Fruit fly (Drosophila melanogaster) whole organism, embryonic: ENCODE data around the gene CG14561.

Experiments used
- Asciz ChIP-seq: fragments of 200-800 bp; sonication (Bioruptor generic); optimal IDR thresholded peaks from 2 replicates; lab custom pipeline; 2017; ENCODE audit warnings: missing biosample characterization, mild to moderate bottlenecking, missing genetic modification characterization, missing genetic modification reagents
- Atf-2 ChIP-seq: fragments of 200-800 bp; sonication (Bioruptor generic); optimal IDR thresholded peaks from 2 replicates; lab custom pipeline; 2016; ENCODE audit warnings: missing biosample characterization, missing genetic modification characterization
- B-H2 ChIP-seq: fragments of 200-800 bp; sonication (Bioruptor generic); optimal IDR thresholded peaks from 2 replicates; lab custom pipeline; 2018; ENCODE audit warnings: missing biosample characterization, mild to moderate bottlenecking, missing genetic modification characterization
- BEAF-32 ChIP-seq: fragments of 200-800 bp; sonication (Bioruptor generic); optimal IDR thresholded peaks from 3 replicates; lab custom pipeline; 2017; ENCODE audit warnings: missing biosample characterization, missing genetic modification characterization, mild to moderate bottlenecking, moderate library complexity, missing genetic modification reagents
- Bgb ChIP-seq: fragments of 200-800 bp; sonication (Bioruptor generic); IDR thresholded peaks from 2 replicates; pipeline ENCODE4 v1.3.6; 2022; ENCODE audit warnings: missing biosample characterization, missing genetic modification characterization; ENCODE audit not compliant: partially characterized antibody
- Bteb2 ChIP-seq: fragments of 200-800 bp; sonication (Bioruptor generic); optimal IDR thresholded peaks from 2 replicates; lab custom pipeline; 2016; ENCODE audit warnings: missing biosample characterization, missing genetic modification characterization
- CG10462 ChIP-seq: fragments of 200-800 bp; sonication (Bioruptor generic); optimal IDR thresholded peaks from 2 replicates; lab custom pipeline; 2016; ENCODE audit warnings: missing biosample characterization, missing genetic modification characterization
- CG10654 ChIP-seq: fragments of 200-800 bp; sonication (Bioruptor generic); optimal IDR thresholded peaks from 2 replicates; lab custom pipeline; 2016; ENCODE audit warnings: missing biosample characterization, missing genetic modification characterization
- CG11456 ChIP-seq: fragments of 200-800 bp; sonication (Bioruptor generic); IDR thresholded peaks from 3 replicates; pipeline ENCODE4 v1.3.6; 2022; ENCODE audit warnings: missing biosample characterization, missing genetic modification characterization
- CG12071 ChIP-seq: fragments of 200-800 bp; sonication (Bioruptor generic); optimal IDR thresholded peaks from 3 replicates; lab custom pipeline; 2018; ENCODE audit warnings: missing biosample characterization, mild to moderate bottlenecking, missing genetic modification characterization
- CG13296 ChIP-seq: fragments of 200-800 bp; sonication (Bioruptor generic); optimal IDR thresholded peaks from 3 replicates; lab custom pipeline; 2018; ENCODE audit warnings: missing biosample characterization, mild to moderate bottlenecking, missing genetic modification characterization
- CG14667 ChIP-seq: fragments of 200-800 bp; sonication (Bioruptor generic); IDR thresholded peaks from 2 replicates; pipeline ENCODE4 v1.3.6; 2022; ENCODE audit warnings: missing biosample characterization, missing genetic modification characterization
- CG14965 ChIP-seq: fragments of 200-800 bp; sonication (Bioruptor generic); optimal IDR thresholded peaks from 2 replicates; lab custom pipeline; 2016; ENCODE audit warnings: missing biosample characterization, missing genetic modification characterization, borderline replicate concordance
- CG15073 ChIP-seq: fragments of 200-800 bp; sonication (Bioruptor generic); optimal IDR thresholded peaks from 2 replicates; lab custom pipeline; 2016; ENCODE audit warnings: missing biosample characterization, missing genetic modification characterization
- CG1529 ChIP-seq: fragments of 200-800 bp; sonication (Bioruptor generic); optimal IDR thresholded peaks from 3 replicates; lab custom pipeline; 2018; ENCODE audit warnings: missing biosample characterization, missing genetic modification characterization
- CG1602 ChIP-seq: fragments of 200-800 bp; sonication (Bioruptor generic); optimal IDR thresholded peaks from 3 replicates; lab custom pipeline; 2016; ENCODE audit warnings: missing biosample characterization, missing genetic modification characterization
- CG17361 ChIP-seq: fragments of 200-800 bp; sonication (Bioruptor generic); IDR thresholded peaks from 3 replicates; pipeline ENCODE4 v1.3.6; 2022; ENCODE audit warnings: missing biosample characterization, missing genetic modification characterization
- CG2116 ChIP-seq: fragments of 200-800 bp; sonication (Bioruptor generic); optimal IDR thresholded peaks from 3 replicates; lab custom pipeline; 2018; ENCODE audit warnings: missing biosample characterization, mild to moderate bottlenecking, missing genetic modification characterization
- CG2712 ChIP-seq: fragments of 200-800 bp; optimal IDR thresholded peaks from 3 replicates; lab custom pipeline; 2019; ENCODE audit warnings: missing biosample characterization, mild to moderate bottlenecking, missing genetic modification characterization, moderate library complexity
- CG30020 ChIP-seq: fragments of 200-800 bp; optimal IDR thresholded peaks from 2 replicates; lab custom pipeline; 2019; ENCODE audit warnings: missing biosample characterization, mild to moderate bottlenecking, missing genetic modification characterization, moderate library complexity
- CG4424 ChIP-seq: fragments of 200-800 bp; sonication (Bioruptor generic); optimal IDR thresholded peaks from 3 replicates; lab custom pipeline; 2016; ENCODE audit warnings: missing biosample characterization, missing genetic modification characterization
- CG7271 ChIP-seq: fragments of 200-800 bp; sonication (Bioruptor generic); optimal IDR thresholded peaks from 2 replicates; lab custom pipeline; 2018; ENCODE audit warnings: missing biosample characterization, mild to moderate bottlenecking, missing genetic modification characterization, moderate library complexity
- CG7786 ChIP-seq: fragments of 200-800 bp; sonication (Bioruptor generic); optimal IDR thresholded peaks from 2 replicates; lab custom pipeline; 2016; ENCODE audit warnings: missing biosample characterization, missing genetic modification characterization
- CG8478 ChIP-seq: fragments of >200 bp; optimal IDR thresholded peaks from 2 replicates; lab custom pipeline; 2018
- CG9215 ChIP-seq: fragments of 200-800 bp; sonication (Bioruptor generic); IDR thresholded peaks from 2 replicates; pipeline ENCODE4 v1.3.6; 2022; ENCODE audit warnings: missing biosample characterization, missing genetic modification characterization
- CrebB ChIP-seq: fragments of 200-800 bp; sonication (Bioruptor generic); optimal IDR thresholded peaks from 3 replicates; lab custom pipeline; 2018; ENCODE audit warnings: missing biosample characterization, mild to moderate bottlenecking, missing genetic modification characterization
- Dfd ChIP-seq, 2 experiments: fragments of >200 bp; optimal IDR thresholded peaks; 2 replicates each; lab custom pipeline; 2017; ENCODE audit warnings: missing biosample characterization in 2 of 2, missing genetic modification characterization in 2 of 2
- Elba2 ChIP-seq: fragments of 200-800 bp; sonication (Bioruptor generic); optimal IDR thresholded peaks from 3 replicates; lab custom pipeline; 2016; ENCODE audit warnings: missing biosample characterization, missing genetic modification characterization
- HLH4C ChIP-seq: fragments of 200-800 bp; sonication (Bioruptor generic); IDR thresholded peaks from 3 replicates; pipeline ENCODE4 v1.3.6; 2022; ENCODE audit warnings: missing biosample characterization, missing genetic modification characterization; ENCODE audit not compliant: partially characterized antibody
- Hmr ChIP-seq: fragments of 200-800 bp; sonication (Bioruptor generic); optimal IDR thresholded peaks from 3 replicates; lab custom pipeline; 2017; ENCODE audit warnings: mild to moderate bottlenecking, missing biosample characterization, missing genetic modification reagents, missing genetic modification characterization
- Hr78 ChIP-seq, 2 experiments: fragments of 200-800 bp in 1 of 2; fragments of >200 bp in 1 of 2; sonication (Bioruptor generic) in 1 of 2; optimal IDR thresholded peaks; 2 replicates each; lab custom pipeline; 2017 to 2019; ENCODE audit warnings: missing biosample characterization in 2 of 2, missing genetic modification characterization in 2 of 2, mild to moderate bottlenecking in 1 of 2, moderate library complexity in 1 of 2
- Mad ChIP-seq: fragments of 200-800 bp; sonication (Bioruptor generic); optimal IDR thresholded peaks from 2 replicates; lab custom pipeline; 2016; ENCODE audit warnings: missing biosample characterization, missing genetic modification characterization
- PHDP ChIP-seq: fragments of 200-800 bp; sonication (Bioruptor generic); optimal IDR thresholded peaks from 3 replicates; lab custom pipeline; 2018; ENCODE audit warnings: missing biosample characterization, mild to moderate bottlenecking, missing genetic modification characterization, moderate library complexity
- Pdp1 ChIP-seq, 2 experiments: fragments of 200-800 bp; sonication (Bioruptor generic); optimal IDR thresholded peaks; 3 replicates each; lab custom pipeline; 2016; ENCODE audit warnings: missing biosample characterization in 2 of 2, missing genetic modification characterization in 2 of 2, mild to moderate bottlenecking in 1 of 2, moderate library complexity in 1 of 2
- Ravus ChIP-seq: fragments of 200-800 bp; sonication (Bioruptor generic); IDR thresholded peaks from 2 replicates; pipeline ENCODE4 v1.3.6; 2022; ENCODE audit warnings: missing biosample characterization, missing genetic modification characterization
- bigmax ChIP-seq: fragments of 200-800 bp; sonication (Bioruptor generic); optimal IDR thresholded peaks from 2 replicates; lab custom pipeline; 2018; ENCODE audit warnings: missing biosample characterization, mild to moderate bottlenecking, missing genetic modification characterization
- cad ChIP-seq: fragments of >200 bp; optimal IDR thresholded peaks from 2 replicates; lab custom pipeline; 2017; ENCODE audit warnings: missing biosample characterization, missing genetic modification characterization
- ewg ChIP-seq: fragments of 200-800 bp; sonication (Bioruptor generic); optimal IDR thresholded peaks from 3 replicates; lab custom pipeline; 2017; ENCODE audit warnings: mild to moderate bottlenecking, missing biosample characterization, missing genetic modification reagents, missing genetic modification characterization
- grau ChIP-seq: fragments of 200-800 bp; optimal IDR thresholded peaks from 3 replicates; lab custom pipeline; 2019; ENCODE audit warnings: missing biosample characterization, mild to moderate bottlenecking, missing genetic modification characterization, moderate library complexity
- gsb ChIP-seq: fragments of 200-800 bp; sonication (Bioruptor generic); IDR thresholded peaks from 2 replicates; pipeline ENCODE4 v1.3.6; 2022; ENCODE audit warnings: missing biosample characterization, missing genetic modification characterization
- ham ChIP-seq: fragments of 200-800 bp; sonication (Bioruptor generic); IDR thresholded peaks from 2 replicates; pipeline ENCODE4 v1.3.6; 2022; ENCODE audit warnings: missing biosample characterization, missing genetic modification characterization
- hth ChIP-seq: fragments of >200 bp; optimal IDR thresholded peaks from 2 replicates; lab custom pipeline; 2017; ENCODE audit warnings: inconsistent platforms
- ind ChIP-seq: fragments of 200-800 bp; sonication (Bioruptor generic); optimal IDR thresholded peaks from 3 replicates; lab custom pipeline; 2016; ENCODE audit warnings: missing biosample characterization, missing genetic modification characterization
- maf-S ChIP-seq: fragments of 200-800 bp; sonication (Bioruptor generic); optimal IDR thresholded peaks from 2 replicates; lab custom pipeline; 2016; ENCODE audit warnings: missing biosample characterization, missing genetic modification characterization
- nerfin-2 ChIP-seq: fragments of 200-800 bp; sonication (Bioruptor generic); IDR thresholded peaks from 2 replicates; pipeline ENCODE4 v1.3.6; 2022; ENCODE audit warnings: missing biosample characterization, missing genetic modification characterization; ENCODE audit not compliant: partially characterized antibody
- onecut ChIP-seq: fragments of 200-800 bp; sonication (Bioruptor generic); IDR thresholded peaks from 2 replicates; pipeline ENCODE4 v1.3.6; 2022; ENCODE audit warnings: missing biosample characterization, missing genetic modification characterization
- pum ChIP-seq: fragments of 200-800 bp; sonication (Bioruptor generic); optimal IDR thresholded peaks from 2 replicates; lab custom pipeline; 2016; ENCODE audit warnings: missing biosample characterization, missing genetic modification characterization
- schlank ChIP-seq: fragments of 200-800 bp; sonication (Bioruptor generic); optimal IDR thresholded peaks from 2 replicates; lab custom pipeline; 2018; ENCODE audit warnings: missing biosample characterization, mild to moderate bottlenecking, missing genetic modification characterization
- trem ChIP-seq: fragments of 200-800 bp; optimal IDR thresholded peaks from 3 replicates; lab custom pipeline; 2019; ENCODE audit warnings: missing biosample characterization, mild to moderate bottlenecking, missing genetic modification characterization, moderate library complexity
- twi ChIP-seq: fragments of 200-800 bp; optimal IDR thresholded peaks from 2 replicates; lab custom pipeline; 2019; ENCODE audit warnings: missing biosample characterization, mild to moderate bottlenecking, missing genetic modification characterization, moderate library complexity
- vnd ChIP-seq: fragments of 200-800 bp; sonication (Bioruptor generic); IDR thresholded peaks from 3 replicates; pipeline ENCODE4 v1.3.6; 2022; ENCODE audit warnings: missing biosample characterization, missing genetic modification characterization; ENCODE audit not compliant: partially characterized antibody
- zfh1 ChIP-seq: fragments of 200-800 bp; sonication (Bioruptor generic); IDR thresholded peaks from 3 replicates; pipeline ENCODE4 v1.3.6; 2022; ENCODE audit warnings: missing biosample characterization, missing genetic modification characterization

The CG14561 gene

DNA sequence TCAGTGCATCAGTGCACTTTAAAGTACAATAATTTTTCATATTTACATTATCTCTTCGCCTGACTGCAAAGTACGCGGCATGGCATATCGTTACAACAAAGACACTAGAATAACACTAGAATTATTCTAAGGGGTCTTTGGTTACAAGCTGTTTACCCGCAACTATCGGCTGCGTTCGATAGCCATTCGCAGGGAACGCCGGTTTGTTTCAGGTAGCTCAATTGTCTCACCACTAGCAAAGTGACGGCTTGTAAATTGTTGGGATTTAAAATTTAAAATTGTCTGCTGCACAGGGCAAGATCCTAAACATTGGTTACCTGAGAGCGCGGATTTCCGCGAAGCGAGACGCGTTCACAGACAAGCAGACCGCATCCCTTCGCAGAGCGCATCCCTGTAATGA lies at the start of gene CG14561 (continued):
- TF ChIP-seq hth (lab: Kevin White, UChicago) (no peak), zfh1 (peak; percentile 31; the same call in 1 of the 3 replicates), schlank (tag; lab: Kevin White, UChicago) (no peak), onecut (GFP tag; lab: Robert Waterston, UW) (no peak), maf-S (GFP tag; lab: Kevin White, UChicago) (no peak), Ravus (GFP tag; lab: Robert Waterston, UW) (no peak), CG30020 (peak; percentile 57), vnd (GFP tag; lab: Robert Waterston, UW) (peak; percentile 90), CG13296 (GFP tag; lab: Kevin White, UChicago) (no peak), Bgb (GFP tag; lab: Robert Waterston, UW) (peak; percentile 97), Pdp1 (GFP tag; optimal IDR thresholded peaks at IDR 0.05; lab: Kevin White, UChicago) (peak in 1 of 2 experiments; percentile 6), PHDP (tag; lab: Kevin White, UChicago) (no peak), CG4424 (GFP tag; lab: Kevin White, UChicago) (no peak), HLH4C (GFP tag; lab: Robert Waterston, UW) (peak; percentile 89), CG14667 (no peak), B-H2 (GFP tag; lab: Kevin White, UChicago) (peak; percentile 13), ewg (GFP tag; lab: Kevin White, UChicago) (no peak), CG8478 (lab: Kevin White, UChicago) (no peak), CG10654 (no peak), CG2116 (peak; percentile 50), ham (no peak), grau (tag; lab: Kevin White, UChicago) (peak; percentile 12), twi (tag; lab: Kevin White, UChicago) (peak; percentile 7), Asciz (no peak), CG7271 (no peak), CG9215 (no peak), CG17361 (GFP tag; lab: Robert Waterston, UW) (no peak), Hmr (GFP tag; lab: Kevin White, UChicago) (peak; percentile 22), CG11456 (peak; percentile 20; the same call in 2 of the 3 replicates), trem (tag; lab: Kevin White, UChicago) (peak; percentile 71), pum (GFP tag; lab: Kevin White, UChicago) (no peak), CG14965 (GFP tag; lab: Kevin White, UChicago) (no peak), CG7786 (GFP tag; lab: Kevin White, UChicago) (no peak), Bteb2 (GFP tag; lab: Kevin White, UChicago) (no peak), bigmax (GFP tag; lab: Kevin White, UChicago) (peak; percentile 56), gsb (no peak), CG15073 (GFP tag; lab: Kevin White, UChicago) (no peak), Mad (GFP tag; lab: Kevin White, UChicago) (no peak), cad (GFP tag; lab: Kevin White, UChicago) (peak; percentile 50), Atf-2 (GFP tag; lab: Kevin White, UChicago) (no peak), Hr78 (GFP tag; optimal IDR thresholded peaks at IDR 0.05; lab: Kevin White, UChicago) (no peak), CG2712 (tag; lab: Kevin White, UChicago) (no peak), CG1529 (GFP tag; lab: Kevin White, UChicago) (no peak), CG10462 (no peak), Dfd (GFP tag; optimal IDR thresholded peaks at IDR 0.05; lab: Kevin White, UChicago) (no peak), ind (GFP tag; lab: Kevin White, UChicago) (no peak), BEAF-32 (GFP tag; lab: Kevin White, UChicago) (peak; percentile 92), Elba2 (no peak), nerfin-2 (GFP tag; lab: Robert Waterston, UW) (peak; percentile 88), CG12071 (GFP tag; lab: Kevin White, UChicago) (no peak), CG1602 (GFP tag; lab: Kevin White, UChicago) (no peak), CrebB (tag; lab: Kevin White, UChicago) (no peak)
